Fruit fly (Drosophila melanogaster) whole organism, embryonic: ENCODE data around the gene Bfc.

Experiments
- Ada2b ChIP-seq: fragments of 200-800 bp; sonication (Bioruptor generic); IDR thresholded peaks from 2 replicates; pipeline ENCODE4 v1.3.6; 2022; ENCODE audit warnings: missing biosample characterization, missing genetic modification characterization
- Atf6 ChIP-seq: fragments of 200-800 bp; sonication (Bioruptor generic); IDR thresholded peaks from 2 replicates; pipeline ENCODE4 v1.3.6; 2022; ENCODE audit warnings: missing biosample characterization, missing genetic modification characterization
- BtbVII ChIP-seq: fragments of 200-800 bp; sonication (Bioruptor generic); optimal IDR thresholded peaks from 3 replicates; lab custom pipeline; 2017; ENCODE audit warnings: missing biosample characterization, mild to moderate bottlenecking, missing genetic modification characterization
- CG10959 ChIP-seq: fragments of 200-800 bp; sonication (Bioruptor generic); IDR thresholded peaks from 2 replicates; pipeline ENCODE4 v1.3.6; 2022; ENCODE audit warnings: missing biosample characterization, missing genetic modification characterization
- CG11093 ChIP-seq: fragments of 200-800 bp; sonication (Bioruptor generic); IDR thresholded peaks from 3 replicates; pipeline ENCODE4 v1.3.6; 2022; ENCODE audit warnings: missing biosample characterization, missing genetic modification characterization
- CG13296 ChIP-seq: fragments of 200-800 bp; sonication (Bioruptor generic); optimal IDR thresholded peaks from 3 replicates; lab custom pipeline; 2018; ENCODE audit warnings: missing biosample characterization, mild to moderate bottlenecking, missing genetic modification characterization
- CG13424 ChIP-seq: fragments of 200-800 bp; sonication (Bioruptor generic); optimal IDR thresholded peaks from 2 replicates; lab custom pipeline; 2019; ENCODE audit warnings: missing biosample characterization, mild to moderate bottlenecking, missing genetic modification characterization, moderate library complexity
- CG15601 ChIP-seq: fragments of 200-800 bp; sonication (Bioruptor generic); optimal IDR thresholded peaks from 3 replicates; lab custom pipeline; 2019; ENCODE audit warnings: missing biosample characterization, mild to moderate bottlenecking, missing genetic modification characterization, moderate library complexity
- CG17912 ChIP-seq: fragments of 200-800 bp; sonication (Bioruptor generic); optimal IDR thresholded peaks from 2 replicates; lab custom pipeline; 2018; ENCODE audit warnings: missing biosample characterization, mild to moderate bottlenecking, missing genetic modification characterization
- CG18599 ChIP-seq: fragments of 200-800 bp; sonication (Bioruptor generic); optimal IDR thresholded peaks from 3 replicates; lab custom pipeline; 2017; ENCODE audit warnings: missing biosample characterization, missing genetic modification characterization, mild to moderate bottlenecking, moderate library complexity, missing genetic modification reagents
- CG3065 ChIP-seq: fragments of 200-800 bp; sonication (Bioruptor generic); optimal IDR thresholded peaks from 2 replicates; lab custom pipeline; 2016; ENCODE audit warnings: missing biosample characterization, missing genetic modification characterization
- CG3163 ChIP-seq: fragments of 200-800 bp; sonication (Bioruptor generic); optimal IDR thresholded peaks from 3 replicates; lab custom pipeline; 2016; ENCODE audit warnings: missing biosample characterization, missing genetic modification characterization
- CG3995 ChIP-seq: fragments of 200-800 bp; sonication (Bioruptor generic); optimal IDR thresholded peaks from 3 replicates; lab custom pipeline; 2016; ENCODE audit warnings: missing biosample characterization, missing genetic modification characterization
- CG6683 ChIP-seq: fragments of 200-800 bp; sonication (Bioruptor generic); optimal IDR thresholded peaks from 2 replicates; lab custom pipeline; 2017; ENCODE audit warnings: missing biosample characterization, mild to moderate bottlenecking, missing genetic modification characterization, missing genetic modification reagents
- CG7357 ChIP-seq: fragments of 200-800 bp; sonication (Bioruptor generic); IDR thresholded peaks from 3 replicates; pipeline ENCODE4 v1.3.6; 2022; ENCODE audit warnings: missing biosample characterization, missing genetic modification characterization
- CG7963 ChIP-seq: fragments of 200-800 bp; sonication (Bioruptor generic); IDR thresholded peaks from 3 replicates; pipeline ENCODE4 v1.3.6; 2022; ENCODE audit warnings: missing biosample characterization, missing genetic modification characterization; ENCODE audit not compliant: partially characterized antibody
- CG7987 ChIP-seq: fragments of 200-800 bp; sonication (Bioruptor generic); optimal IDR thresholded peaks from 2 replicates; lab custom pipeline; 2018; ENCODE audit warnings: missing biosample characterization, mild to moderate bottlenecking, missing genetic modification characterization, moderate library complexity
- Camta ChIP-seq: fragments of 200-800 bp; sonication (Bioruptor generic); optimal IDR thresholded peaks from 2 replicates; lab custom pipeline; 2016; ENCODE audit warnings: missing biosample characterization, missing genetic modification characterization
- ERR ChIP-seq: fragments of 200-800 bp; sonication (Bioruptor generic); optimal IDR thresholded peaks from 2 replicates; lab custom pipeline; 2016; ENCODE audit warnings: missing biosample characterization, missing genetic modification characterization
- Elba2 ChIP-seq: fragments of 200-800 bp; sonication (Bioruptor generic); optimal IDR thresholded peaks from 3 replicates; lab custom pipeline; 2016; ENCODE audit warnings: missing biosample characterization, missing genetic modification characterization
- Fer1 ChIP-seq: fragments of 200-800 bp; sonication (Bioruptor generic); optimal IDR thresholded peaks from 2 replicates; lab custom pipeline; 2017; ENCODE audit warnings: missing biosample characterization, mild to moderate bottlenecking, missing genetic modification characterization
- GATAe ChIP-seq: fragments of 200-800 bp; sonication (Bioruptor generic); conservative IDR thresholded peaks from 2 replicates; pipeline ENCODE4 v1.3.6; 2022; ENCODE audit warnings: missing biosample characterization, missing genetic modification characterization
- HLHmδ ChIP-seq: fragments of 200-800 bp; sonication (Bioruptor generic); optimal IDR thresholded peaks from 2 replicates; lab custom pipeline; 2018; ENCODE audit warnings: missing biosample characterization, mild to moderate bottlenecking, missing genetic modification characterization, moderate library complexity
- Lim3 ChIP-seq: fragments of 200-800 bp; sonication (Bioruptor generic); IDR thresholded peaks from 2 replicates; pipeline ENCODE4 v1.3.6; 2022; ENCODE audit warnings: missing biosample characterization, missing genetic modification characterization
- Mad ChIP-seq: fragments of 200-800 bp; sonication (Bioruptor generic); optimal IDR thresholded peaks from 2 replicates; lab custom pipeline; 2016; ENCODE audit warnings: missing biosample characterization, missing genetic modification characterization
- Nf-YC ChIP-seq: fragments of 200-800 bp; optimal IDR thresholded peaks from 3 replicates; lab custom pipeline; 2019; ENCODE audit warnings: missing biosample characterization, mild to moderate bottlenecking, missing genetic modification characterization, moderate library complexity
- NfI ChIP-seq: fragments of 200-800 bp; sonication (Bioruptor generic); optimal IDR thresholded peaks from 3 replicates; lab custom pipeline; 2018; ENCODE audit warnings: missing biosample characterization, mild to moderate bottlenecking, missing genetic modification characterization, moderate library complexity
- Usf ChIP-seq: fragments of 200-800 bp; sonication (Bioruptor generic); optimal IDR thresholded peaks from 2 replicates; lab custom pipeline; 2017; ENCODE audit warnings: missing genotype, missing biosample characterization, missing genetic modification characterization
- caup ChIP-seq: fragments of 200-800 bp; sonication (Bioruptor generic); optimal IDR thresholded peaks from 3 replicates; lab custom pipeline; 2017; ENCODE audit warnings: missing biosample characterization, mild to moderate bottlenecking, missing genetic modification characterization, moderate library complexity; ENCODE audit not compliant: severe bottlenecking
- corto ChIP-seq: fragments of 200-800 bp; sonication (Bioruptor generic); optimal IDR thresholded peaks from 2 replicates; lab custom pipeline; 2016; ENCODE audit warnings: missing biosample characterization, mild to moderate bottlenecking, missing genetic modification characterization, moderate library complexity
- eve ChIP-seq, 2 experiments: fragments of >200 bp; optimal IDR thresholded peaks; 2 replicates each; lab custom pipeline; 2017; ENCODE audit warnings: missing biosample characterization in 2 of 2, missing genetic modification characterization in 2 of 2
- eyg ChIP-seq: fragments of 200-800 bp; sonication (Bioruptor generic); optimal IDR thresholded peaks from 3 replicates; lab custom pipeline; 2016; ENCODE audit warnings: missing biosample characterization, missing genetic modification characterization
- fd3F ChIP-seq: fragments of 200-800 bp; sonication (Bioruptor generic); optimal IDR thresholded peaks from 2 replicates; lab custom pipeline; 2018; ENCODE audit warnings: missing biosample characterization, mild to moderate bottlenecking, missing genetic modification characterization, moderate library complexity
- ftz-f1 ChIP-seq: fragments of 200-800 bp; sonication (Bioruptor generic); optimal IDR thresholded peaks from 2 replicates; lab custom pipeline; 2016; ENCODE audit warnings: missing biosample characterization, missing genetic modification characterization
- fu2 ChIP-seq: fragments of 200-800 bp; sonication (Bioruptor generic); optimal IDR thresholded peaks from 2 replicates; lab custom pipeline; 2016; ENCODE audit warnings: missing biosample characterization, missing genetic modification characterization
- gsb-n ChIP-seq: fragments of 200-800 bp; sonication (Bioruptor generic); optimal IDR thresholded peaks from 3 replicates; lab custom pipeline; 2018; ENCODE audit warnings: missing biosample characterization, mild to moderate bottlenecking, missing genetic modification characterization
- her ChIP-seq: fragments of 200-800 bp; sonication (Bioruptor generic); optimal IDR thresholded peaks from 2 replicates; lab custom pipeline; 2016; ENCODE audit warnings: missing biosample characterization, missing genetic modification characterization
- kay ChIP-seq: fragments of 200-800 bp; sonication (Bioruptor generic); optimal IDR thresholded peaks from 2 replicates; lab custom pipeline; 2016; ENCODE audit warnings: missing biosample characterization, missing genetic modification characterization
- lov ChIP-seq, 2 experiments: fragments of 200-800 bp in 1 of 2; fragments of >200 bp in 1 of 2; sonication (Bioruptor generic) in 1 of 2; IDR thresholded peaks in 1 of 2; optimal IDR thresholded peaks in 1 of 2; 2 replicates in 1 of 2; 3 replicates in 1 of 2; pipeline versions ENCODE4 v1.3.6 to Lab custom; 2017 to 2022; ENCODE audit warnings: missing biosample characterization in 1 of 2, missing genetic modification characterization in 1 of 2
- luna ChIP-seq: fragments of 200-800 bp; sonication (Bioruptor generic); optimal IDR thresholded peaks from 2 replicates; lab custom pipeline; 2016; ENCODE audit warnings: missing biosample characterization, missing genetic modification characterization
- mirr ChIP-seq: fragments of 200-800 bp; sonication (Bioruptor generic); optimal IDR thresholded peaks from 3 replicates; lab custom pipeline; 2018; ENCODE audit warnings: missing biosample characterization, mild to moderate bottlenecking, missing genetic modification characterization
- prd ChIP-seq, 3 experiments: fragments of >200 bp in 2 of 3; fragments of 200-800 bp in 1 of 3; sonication (Bioruptor generic) in 1 of 3; optimal IDR thresholded peaks in 2 of 3; IDR thresholded peaks in 1 of 3; 2 replicates in 2 of 3; 3 replicates in 1 of 3; pipeline versions ENCODE4 v1.3.6 to Lab custom; 2017 to 2022; ENCODE audit warnings: missing biosample characterization in 1 of 3, missing genetic modification characterization in 1 of 3
- repo ChIP-seq: fragments of 200-800 bp; sonication (Bioruptor generic); optimal IDR thresholded peaks from 2 replicates; lab custom pipeline; 2016; ENCODE audit warnings: missing biosample characterization, missing genetic modification characterization
- sens ChIP-seq: fragments of 200-800 bp; sonication (Bioruptor generic); peaks from one replicate; lab custom pipeline; 2016; ENCODE audit warnings: missing biosample characterization, missing genetic modification characterization
- tna ChIP-seq: fragments of 200-800 bp; sonication (Bioruptor generic); IDR thresholded peaks from 2 replicates; pipeline ENCODE4 v1.3.6; 2022; ENCODE audit warnings: missing biosample characterization, missing genetic modification characterization; ENCODE audit not compliant: partially characterized antibody
- toy ChIP-seq: fragments of 200-800 bp; sonication (Bioruptor generic); IDR thresholded peaks from 2 replicates; pipeline ENCODE4 v1.3.6; 2022; ENCODE audit warnings: missing biosample characterization, missing genetic modification characterization
- ttk ChIP-seq: fragments of 200-800 bp; sonication (Bioruptor generic); IDR thresholded peaks from 2 replicates; pipeline ENCODE4 v2.1.2; 2022; ENCODE audit warnings: missing biosample characterization, missing genetic modification characterization
- zen ChIP-seq: fragments of 200-800 bp; sonication (Bioruptor generic); optimal IDR thresholded peaks from 3 replicates; lab custom pipeline; 2018; ENCODE audit warnings: missing biosample characterization, mild to moderate bottlenecking, missing genetic modification characterization, moderate library complexity
- zf30C ChIP-seq: fragments of 200-800 bp; sonication (Bioruptor generic); optimal IDR thresholded peaks from 3 replicates; lab custom pipeline; 2018; ENCODE audit warnings: missing biosample characterization, mild to moderate bottlenecking, missing genetic modification characterization

Bfc gene

DNA sequence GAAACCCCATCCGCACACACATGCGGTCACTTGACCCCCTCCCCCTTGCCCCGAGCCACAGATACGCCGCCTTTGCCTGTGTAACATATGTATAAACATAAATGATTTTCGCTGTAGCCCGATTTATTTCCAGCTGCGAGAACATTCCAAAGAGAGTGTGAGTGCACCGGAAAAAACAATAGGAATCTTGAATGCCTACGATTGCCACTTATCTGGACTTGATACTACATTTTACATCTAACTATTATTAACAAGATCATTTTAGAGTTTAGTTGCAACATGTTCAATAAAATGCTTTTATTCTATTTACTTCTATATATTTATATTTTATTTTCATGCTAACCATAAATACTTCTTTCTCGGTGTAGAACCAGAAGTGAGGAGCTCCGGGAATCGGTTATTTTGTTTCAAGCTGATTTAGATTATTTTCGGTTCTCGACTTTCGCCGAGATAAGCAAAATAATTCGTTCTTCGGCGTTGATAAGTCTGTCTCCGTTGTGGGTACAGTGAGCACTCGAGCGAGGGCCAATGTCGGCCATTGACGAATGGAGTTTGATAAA, 49.7 kb downstream of the Bfc start (continued):
- TF ChIP-seq CG7987 (GFP tag; lab: Kevin White, UChicago) (peak; percentile 33), gsb-n (tag; lab: Kevin White, UChicago) (peak; percentile 89), ftz-f1 (GFP tag; lab: Kevin White, UChicago) (no peak), CG13296 (GFP tag; lab: Kevin White, UChicago) (peak; percentile 30), caup (peak; percentile 77), Usf (GFP tag; lab: Kevin White, UChicago) (peak; percentile 51), eve (GFP tag; optimal IDR thresholded peaks at IDR 0.05; lab: Kevin White, UChicago) (no peak), CG11093 (GFP tag; lab: Robert Waterston, UW) (peak; percentile 55; the same call in 2 of the 3 replicates), toy (GFP tag; lab: Robert Waterston, UW) (no peak), Camta (peak; percentile 38), CG17912 (no peak), Atf6 (GFP tag; lab: Robert Waterston, UW) (peak; percentile 77), CG3163 (GFP tag; lab: Kevin White, UChicago) (no peak), CG7963 (no peak), luna (no peak), sens (GFP tag; lab: Kevin White, UChicago) (peak; percentile 88), CG7357 (peak; percentile 66; the same call in 2 of the 3 replicates), fu2 (GFP tag; lab: Kevin White, UChicago) (no peak), tna (GFP tag; lab: Robert Waterston, UW) (no peak; the same call in 1 of the 2 replicates), NfI (GFP tag; lab: Kevin White, UChicago) (peak; percentile 72), fd3F (GFP tag; lab: Kevin White, UChicago) (peak; percentile 29), Fer1 (GFP tag; lab: Kevin White, UChicago) (peak; percentile 83), CG3065 (peak; percentile 29), mirr (peak; percentile 25), corto (GFP tag; lab: Kevin White, UChicago) (no peak), CG10959 (GFP tag; lab: Robert Waterston, UW) (peak; percentile 82), CG15601 (peak; percentile 86), lov (optimal IDR thresholded peaks at IDR 0.05; lab: Kevin White, UChicago) (no peak), lov (GFP tag; IDR thresholded peaks at IDR 0.05; lab: Robert Waterston, UW) (peak; percentile 68; the same call in 2 of the 3 replicates), CG18599 (GFP tag; lab: Kevin White, UChicago) (peak; percentile 90), CG3995 (GFP tag; lab: Kevin White, UChicago) (no peak), ERR (GFP tag; lab: Kevin White, UChicago) (no peak), kay (GFP tag; lab: Kevin White, UChicago) (peak; percentile 22), eyg (no peak), prd (optimal IDR thresholded peaks at IDR 0.05; lab: Kevin White, UChicago) (no peak), prd (GFP tag; IDR thresholded peaks at IDR 0.05; lab: Robert Waterston, UW) (peak; percentile 89), Nf-YC (tag; lab: Kevin White, UChicago) (peak; percentile 70), Ada2b (GFP tag; lab: Robert Waterston, UW) (no peak), CG6683 (GFP tag; lab: Kevin White, UChicago) (peak; percentile 32), BtbVII (peak; percentile 88), CG13424 (tag; lab: Kevin White, UChicago) (peak; percentile 82), Elba2 (GFP tag; lab: Kevin White, UChicago) (no peak), Lim3 (GFP tag; lab: Robert Waterston, UW) (no peak), her (peak; percentile 23), Mad (GFP tag; lab: Kevin White, UChicago) (peak; percentile 25), HLHmδ (GFP tag; lab: Kevin White, UChicago) (no peak), ttk (GFP tag; lab: Robert Waterston, UW) (peak; percentile 48), GATAe (no peak), zf30C (peak; percentile 97), repo (no peak), zen (tag; lab: Kevin White, UChicago) (peak; percentile 84)
